Fruit fly (Drosophila melanogaster) whole organism, prepupa: Measurements from ENCODE around the gene Mo25.

Experiments used
- CG6792 ChIP-seq: fragments of 200-800 bp; sonication (Bioruptor generic); optimal IDR thresholded peaks from 3 replicates; lab custom pipeline; 2016; ENCODE audit warnings: missing biosample characterization, missing genetic modification characterization
- CG7368 ChIP-seq: fragments of 200-800 bp; sonication (Bioruptor generic); optimal IDR thresholded peaks from 3 replicates; lab custom pipeline; 2016; ENCODE audit warnings: missing biosample characterization, missing genetic modification characterization
- Hr38 ChIP-seq: sonication (Bioruptor generic); optimal IDR thresholded peaks from 2 replicates; lab custom pipeline; 2016; ENCODE audit warnings: missing biosample characterization, missing genetic modification characterization
- Sox102F ChIP-seq: fragments of 200-800 bp; sonication (Bioruptor generic); optimal IDR thresholded peaks from 2 replicates; lab custom pipeline; 2016; ENCODE audit warnings: missing biosample characterization, mild to moderate bottlenecking, missing genetic modification characterization
- achi ChIP-seq: fragments of 200-800 bp; sonication (Bioruptor generic); optimal IDR thresholded peaks from 3 replicates; lab custom pipeline; 2016; ENCODE audit warnings: missing biosample characterization, missing genetic modification characterization
- dsx ChIP-seq: fragments of 200-800 bp; optimal IDR thresholded peaks from 3 replicates; lab custom pipeline; 2019; ENCODE audit warnings: missing biosample characterization, mild to moderate bottlenecking, missing genetic modification characterization, moderate library complexity; ENCODE audit not compliant: poor library complexity, severe bottlenecking
- esn ChIP-seq: fragments of 200-800 bp; sonication (Bioruptor generic); optimal IDR thresholded peaks from 2 replicates; lab custom pipeline; 2016; ENCODE audit warnings: missing biosample characterization, mild to moderate bottlenecking, missing genetic modification characterization, moderate library complexity
- fkh ChIP-seq: fragments of 200-800 bp; sonication (Bioruptor generic); optimal IDR thresholded peaks from 3 replicates; lab custom pipeline; 2017; ENCODE audit warnings: missing biosample characterization, mild to moderate bottlenecking, missing genetic modification characterization, moderate library complexity
- salr ChIP-seq, 2 experiments: fragments of 200-800 bp; sonication (Bioruptor generic); optimal IDR thresholded peaks; 3 replicates each; lab custom pipeline; 2016 to 2018; ENCODE audit warnings: missing biosample characterization in 2 of 2, missing genetic modification characterization in 2 of 2, mild to moderate bottlenecking in 1 of 2
- vri ChIP-seq: fragments of 200-800 bp; sonication (Bioruptor generic); optimal IDR thresholded peaks from 3 replicates; lab custom pipeline; 2016; ENCODE audit warnings: missing biosample characterization, mild to moderate bottlenecking, missing genetic modification characterization

DNA sequence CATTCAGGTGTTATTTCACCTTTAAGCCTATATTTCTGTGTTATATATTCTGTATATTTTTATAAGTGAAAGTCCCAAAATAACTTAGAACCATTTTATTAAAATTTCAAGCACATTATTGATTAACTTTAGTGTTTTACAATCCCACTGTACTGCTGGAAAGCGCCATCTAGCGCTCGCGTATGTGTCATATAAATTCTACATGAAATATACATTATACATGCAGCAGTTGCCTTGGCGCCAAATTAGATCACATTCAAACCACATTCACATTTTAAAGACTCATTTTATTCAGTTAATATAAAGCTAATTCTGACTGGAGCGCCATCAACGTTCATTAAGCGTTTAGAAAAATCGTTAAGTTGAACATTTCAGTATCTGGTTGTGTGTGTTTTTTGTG lies 51.9 kb downstream of the Mo25 start:
- TF ChIP-seq dsx (GFP tag; lab: Kevin White, UChicago) (no peak), vri (GFP tag; lab: Kevin White, UChicago) (no peak), fkh (GFP tag; lab: Kevin White, UChicago) (no peak), CG6792 (GFP tag; lab: Kevin White, UChicago) (no peak), salr (GFP tag; optimal IDR thresholded peaks at IDR 0.05; lab: Kevin White, UChicago) (no peak), CG7368 (GFP tag; lab: Kevin White, UChicago) (no peak), Hr38 (GFP tag; lab: Kevin White, UChicago) (no peak), Sox102F (no peak), achi (GFP tag; lab: Kevin White, UChicago) (no peak), esn (GFP tag; lab: Kevin White, UChicago) (no peak)
